Fruit fly (Drosophila melanogaster) whole organism, prepupa: ENCODE data around the gene CG44954.

Source experiments
- Blimp-1 ChIP-seq: fragments of 200-800 bp; sonication (Bioruptor generic); optimal IDR thresholded peaks from 3 replicates; lab custom pipeline; 2017; ENCODE audit warnings: missing biosample characterization, missing genetic modification characterization, mild to moderate bottlenecking, moderate library complexity, missing genetic modification reagents
- CG10669 ChIP-seq: fragments of 200-800 bp; sonication (Bioruptor generic); optimal IDR thresholded peaks from 3 replicates; lab custom pipeline; 2018; ENCODE audit warnings: missing biosample characterization, mild to moderate bottlenecking, missing genetic modification characterization, moderate library complexity
- CG11294 ChIP-seq: fragments of 200-800 bp; sonication (Bioruptor generic); IDR thresholded peaks from 2 replicates; pipeline ENCODE4 v1.3.6; 2022; ENCODE audit warnings: missing biosample characterization, missing genetic modification characterization
- CG11762 ChIP-seq: fragments of 200-800 bp; sonication (Bioruptor generic); optimal IDR thresholded peaks from 3 replicates; lab custom pipeline; 2016; ENCODE audit warnings: missing biosample characterization, missing genetic modification characterization; ENCODE audit not compliant: insufficient read depth
- CG15336 ChIP-seq: fragments of 200-800 bp; sonication (Bioruptor generic); IDR thresholded peaks from 2 replicates; pipeline ENCODE4 v1.3.6; 2022; ENCODE audit warnings: missing biosample characterization, missing genetic modification characterization
- CG16779 ChIP-seq: fragments of 200-800 bp; sonication (Bioruptor generic); optimal IDR thresholded peaks from 3 replicates; lab custom pipeline; 2017; ENCODE audit warnings: missing biosample characterization, mild to moderate bottlenecking, missing genetic modification characterization
- CG31627 ChIP-seq: fragments of 200-800 bp; sonication (Bioruptor generic); optimal IDR thresholded peaks from 3 replicates; lab custom pipeline; 2016; ENCODE audit warnings: missing biosample characterization, missing genetic modification characterization
- CG32006 ChIP-seq: fragments of 200-800 bp; sonication (Bioruptor generic); optimal IDR thresholded peaks from 3 replicates; lab custom pipeline; 2017; ENCODE audit warnings: missing biosample characterization, mild to moderate bottlenecking, missing genetic modification characterization
- CG34406 ChIP-seq: fragments of 200-800 bp; sonication (Bioruptor generic); optimal IDR thresholded peaks from 3 replicates; lab custom pipeline; 2016; ENCODE audit warnings: missing biosample characterization, missing genetic modification characterization
- CG6163 ChIP-seq: fragments of 200-800 bp; sonication (Bioruptor generic); IDR thresholded peaks from 3 replicates; pipeline ENCODE4 v1.3.6; 2022; ENCODE audit warnings: missing biosample characterization, missing genetic modification characterization
- CG6276 ChIP-seq: fragments of 200-800 bp; sonication (Bioruptor generic); optimal IDR thresholded peaks from 2 replicates; lab custom pipeline; 2017; ENCODE audit warnings: missing biosample characterization, mild to moderate bottlenecking, missing genetic modification characterization
- CG6792 ChIP-seq: fragments of 200-800 bp; sonication (Bioruptor generic); optimal IDR thresholded peaks from 3 replicates; lab custom pipeline; 2016; ENCODE audit warnings: missing biosample characterization, missing genetic modification characterization
- CG6808 ChIP-seq: fragments of 200-800 bp; sonication (Bioruptor generic); optimal IDR thresholded peaks from 3 replicates; lab custom pipeline; 2017; ENCODE audit warnings: missing biosample characterization, missing genetic modification characterization, mild to moderate bottlenecking, moderate library complexity, missing genetic modification reagents
- CG6854 ChIP-seq: fragments of 200-800 bp; sonication (Bioruptor generic); optimal IDR thresholded peaks from 2 replicates; lab custom pipeline; 2017; ENCODE audit warnings: missing biosample characterization, mild to moderate bottlenecking, missing genetic modification characterization
- CG8119 ChIP-seq: fragments of 200-800 bp; sonication (Bioruptor generic); IDR thresholded peaks from 3 replicates; pipeline ENCODE4 v1.3.6; 2022; ENCODE audit warnings: missing biosample characterization, missing genetic modification characterization
- CG8632 ChIP-seq: fragments of 200-800 bp; sonication (Bioruptor generic); optimal IDR thresholded peaks from 3 replicates; lab custom pipeline; 2016; ENCODE audit warnings: missing biosample characterization, missing genetic modification characterization
- Eip75B ChIP-seq: fragments of 200-800 bp; sonication (Bioruptor generic); optimal IDR thresholded peaks from 3 replicates; lab custom pipeline; 2016; ENCODE audit warnings: missing biosample characterization, missing genetic modification characterization
- Gug ChIP-seq: fragments of 200-800 bp; sonication (Bioruptor generic); IDR thresholded peaks from 2 replicates; pipeline ENCODE4 v1.3.6; 2022; ENCODE audit warnings: missing biosample characterization, missing genetic modification characterization
- Hr39 ChIP-seq: fragments of 200-800 bp; sonication (Bioruptor generic); optimal IDR thresholded peaks from 2 replicates; lab custom pipeline; 2016; ENCODE audit warnings: missing biosample characterization, missing genetic modification characterization
- Lpt ChIP-seq: fragments of 200-800 bp; sonication (Bioruptor generic); optimal IDR thresholded peaks from 3 replicates; lab custom pipeline; 2016; ENCODE audit warnings: missing biosample characterization, missing genetic modification characterization
- Met ChIP-seq: fragments of 200-800 bp; sonication (Bioruptor generic); optimal IDR thresholded peaks from 3 replicates; lab custom pipeline; 2016; ENCODE audit warnings: missing biosample characterization, missing genetic modification characterization
- OdsH ChIP-seq: fragments of 200-800 bp; sonication (Bioruptor generic); optimal IDR thresholded peaks from 3 replicates; lab custom pipeline; 2016; ENCODE audit warnings: missing biosample characterization, missing genetic modification characterization
- Smox ChIP-seq: fragments of 200-800 bp; sonication (Bioruptor generic); optimal IDR thresholded peaks from 3 replicates; lab custom pipeline; 2016; ENCODE audit warnings: missing biosample characterization, missing genetic modification characterization
- Sox102F ChIP-seq: fragments of 200-800 bp; sonication (Bioruptor generic); optimal IDR thresholded peaks from 2 replicates; lab custom pipeline; 2016; ENCODE audit warnings: missing biosample characterization, mild to moderate bottlenecking, missing genetic modification characterization
- Sox14 ChIP-seq: fragments of 200-800 bp; sonication (Bioruptor generic); optimal IDR thresholded peaks from 3 replicates; lab custom pipeline; 2016; ENCODE audit warnings: missing biosample characterization, missing genetic modification characterization
- achi ChIP-seq: fragments of 200-800 bp; sonication (Bioruptor generic); optimal IDR thresholded peaks from 3 replicates; lab custom pipeline; 2016; ENCODE audit warnings: missing biosample characterization, missing genetic modification characterization
- acj6 ChIP-seq: fragments of 200-800 bp; sonication (Bioruptor generic); optimal IDR thresholded peaks from 3 replicates; lab custom pipeline; 2016; ENCODE audit warnings: missing biosample characterization, missing genetic modification characterization
- cyc ChIP-seq: fragments of 200-800 bp; sonication (Bioruptor generic); optimal IDR thresholded peaks from 3 replicates; lab custom pipeline; 2016; ENCODE audit warnings: missing biosample characterization, missing genetic modification characterization
- dac ChIP-seq: fragments of 200-800 bp; sonication (Bioruptor generic); optimal IDR thresholded peaks from 2 replicates; lab custom pipeline; 2017; ENCODE audit warnings: missing biosample characterization, mild to moderate bottlenecking, missing genetic modification characterization
- eg ChIP-seq: fragments of 200-800 bp; sonication (Bioruptor generic); IDR thresholded peaks from 3 replicates; pipeline ENCODE4 v1.3.6; 2022; ENCODE audit warnings: missing biosample characterization, missing genetic modification characterization
- esn ChIP-seq: fragments of 200-800 bp; sonication (Bioruptor generic); optimal IDR thresholded peaks from 2 replicates; lab custom pipeline; 2016; ENCODE audit warnings: missing biosample characterization, mild to moderate bottlenecking, missing genetic modification characterization, moderate library complexity
- fd59A ChIP-seq: fragments of 200-800 bp; sonication (Bioruptor generic); optimal IDR thresholded peaks from 2 replicates; lab custom pipeline; 2017; ENCODE audit warnings: missing biosample characterization, mild to moderate bottlenecking, missing genetic modification characterization, missing genetic modification reagents
- fd85E ChIP-seq: fragments of 200-800 bp; sonication (Bioruptor generic); optimal IDR thresholded peaks from 3 replicates; lab custom pipeline; 2016; ENCODE audit warnings: missing biosample characterization, missing genetic modification characterization
- lz ChIP-seq: fragments of 200-800 bp; sonication (Bioruptor generic); optimal IDR thresholded peaks from 3 replicates; lab custom pipeline; 2016; ENCODE audit warnings: missing biosample characterization, missing genetic modification characterization
- salr ChIP-seq, 2 experiments: fragments of 200-800 bp; sonication (Bioruptor generic); optimal IDR thresholded peaks; 3 replicates each; lab custom pipeline; 2016 to 2018; ENCODE audit warnings: missing biosample characterization in 2 of 2, missing genetic modification characterization in 2 of 2, mild to moderate bottlenecking in 1 of 2
- ss ChIP-seq, 2 experiments: fragments of 200-800 bp; sonication (Bioruptor generic); optimal IDR thresholded peaks; 2 replicates in 1 of 2; 3 replicates in 1 of 2; lab custom pipeline; 2017 to 2018; ENCODE audit warnings: mild to moderate bottlenecking in 2 of 2, missing biosample characterization in 2 of 2, missing genetic modification characterization in 2 of 2, moderate library complexity in 1 of 2
- svp ChIP-seq: fragments of 200-800 bp; sonication (Bioruptor generic); peaks from one replicate; lab custom pipeline; 2016; ENCODE audit warnings: missing biosample characterization, missing genetic modification characterization
- topi ChIP-seq: fragments of 200-800 bp; sonication (Bioruptor generic); optimal IDR thresholded peaks from 3 replicates; lab custom pipeline; 2016; ENCODE audit warnings: missing biosample characterization, missing genetic modification characterization
- vri ChIP-seq: fragments of 200-800 bp; sonication (Bioruptor generic); optimal IDR thresholded peaks from 3 replicates; lab custom pipeline; 2016; ENCODE audit warnings: missing biosample characterization, mild to moderate bottlenecking, missing genetic modification characterization

CG44954 gene

DNA sequence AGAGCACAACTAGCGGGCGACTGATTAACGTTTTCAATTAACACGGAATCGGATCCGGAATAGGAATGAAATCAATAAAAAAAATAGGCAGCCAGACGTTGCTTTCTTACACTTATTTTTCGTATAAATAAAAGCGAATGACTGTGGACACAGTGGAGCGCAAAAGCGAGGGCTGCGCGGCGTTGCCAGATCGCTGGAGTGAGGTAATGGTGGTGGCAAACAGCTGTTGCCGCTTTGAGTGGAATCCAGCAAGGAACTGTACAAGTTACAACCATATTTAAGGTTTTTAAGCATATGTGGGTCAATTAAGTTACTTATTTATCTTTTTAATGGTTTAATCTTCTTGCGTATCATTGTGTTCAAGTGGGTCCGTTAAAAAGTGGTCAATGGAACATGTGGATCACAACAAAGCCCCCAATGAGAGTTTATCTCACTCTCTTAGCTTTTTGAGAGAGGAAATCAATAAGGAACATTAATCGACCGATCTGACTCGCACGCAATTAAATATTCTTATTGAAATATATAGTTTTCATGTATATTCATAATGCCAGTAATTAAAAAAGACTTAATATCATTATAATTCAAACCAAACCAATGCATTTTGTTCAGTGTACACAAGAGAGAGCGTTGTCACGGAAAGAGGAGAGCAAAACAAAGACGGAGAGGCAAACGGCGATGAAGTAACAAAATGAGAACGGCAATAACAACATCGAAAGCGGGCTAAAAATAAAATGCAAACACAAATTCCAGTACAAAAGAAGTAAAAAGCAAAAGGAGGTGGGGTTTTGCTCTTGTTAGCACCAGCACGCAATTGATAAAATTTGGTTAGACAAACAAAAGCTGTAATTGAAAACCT lies 21.3 kb downstream of the CG44954 start (continued):
- TF ChIP-seq lz (GFP tag; lab: Kevin White, UChicago) (peak; percentile 93), acj6 (GFP tag; lab: Kevin White, UChicago) (peak; percentile 92), CG10669 (peak; percentile 84), CG6276 (peak; percentile 86), OdsH (peak; percentile 91), CG6163 (peak; percentile 98), CG6854 (GFP tag; lab: Kevin White, UChicago) (peak; percentile 24), eg (GFP tag; lab: Robert Waterston, UW) (peak; percentile 98), CG8632 (GFP tag; lab: Kevin White, UChicago) (peak; percentile 92), CG32006 (GFP tag; lab: Kevin White, UChicago) (peak; percentile 90), CG6792 (GFP tag; lab: Kevin White, UChicago) (peak; percentile 94), cyc (GFP tag; lab: Kevin White, UChicago) (peak; percentile 88), ss (GFP tag; optimal IDR thresholded peaks at IDR 0.05; lab: Kevin White, UChicago) (peak; percentile 57 to 80), Sox14 (GFP tag; lab: Kevin White, UChicago) (peak; percentile 93), Smox (GFP tag; lab: Kevin White, UChicago) (peak; percentile 93), Lpt (peak; percentile 79), topi (peak; percentile 94), Gug (peak; percentile 91), Sox102F (GFP tag; lab: Kevin White, UChicago) (peak; percentile 96), CG34406 (peak; percentile 93), CG16779 (tag; lab: Kevin White, UChicago) (peak; percentile 87), CG6808 (GFP tag; lab: Kevin White, UChicago) (peak; percentile 63), dac (peak; percentile 66), achi (GFP tag; lab: Kevin White, UChicago) (peak; percentile 90), CG15336 (peak; percentile 97), CG11294 (peak; percentile 91)

DNA sequence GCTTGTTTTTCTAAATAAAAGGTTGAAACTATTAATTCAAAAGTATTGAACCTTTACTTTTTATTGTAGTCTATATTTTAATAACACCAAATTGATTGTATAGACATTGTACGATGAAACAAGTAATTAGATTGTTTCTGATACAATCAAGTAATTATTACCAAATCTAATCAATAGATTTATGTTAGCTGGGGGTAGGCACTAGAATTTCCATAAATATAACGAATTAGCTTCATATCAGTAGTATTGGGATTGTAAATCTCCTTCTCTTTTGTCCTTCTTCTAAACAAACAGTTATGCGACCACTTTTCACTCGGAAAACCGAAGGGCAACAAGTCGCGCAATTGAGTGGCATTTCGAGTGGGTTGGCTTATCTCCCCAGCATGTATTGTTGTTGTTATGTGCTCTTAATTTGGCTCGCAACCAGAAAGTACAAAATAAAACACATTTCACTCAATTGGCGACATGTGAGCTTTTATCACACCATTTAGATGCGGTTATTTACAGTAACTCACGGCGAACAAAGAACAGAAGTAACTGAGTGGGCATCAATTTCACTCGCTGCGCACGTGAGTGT lies 22.2 kb downstream of the CG44954 start:
- TF ChIP-seq esn (GFP tag; lab: Kevin White, UChicago) (no peak), Met (no peak), fd59A (no peak), Sox102F (GFP tag; lab: Kevin White, UChicago) (no peak), fd85E (GFP tag; lab: Kevin White, UChicago) (no peak), ss (GFP tag; optimal IDR thresholded peaks at IDR 0.05; lab: Kevin White, UChicago) (no peak), Hr39 (GFP tag; lab: Kevin White, UChicago) (no peak), CG6163 (no peak), CG8632 (GFP tag; lab: Kevin White, UChicago) (no peak), acj6 (GFP tag; lab: Kevin White, UChicago) (no peak), CG31627 (GFP tag; lab: Kevin White, UChicago) (no peak), Eip75B (GFP tag; lab: Kevin White, UChicago) (no peak), CG16779 (tag; lab: Kevin White, UChicago) (no peak), salr (GFP tag; optimal IDR thresholded peaks at IDR 0.05; lab: Kevin White, UChicago) (no peak), CG11762 (no peak), CG8119 (GFP tag; lab: Robert Waterston, UW) (no peak), Blimp-1 (GFP tag; lab: Kevin White, UChicago) (no peak), achi (GFP tag; lab: Kevin White, UChicago) (no peak), vri (GFP tag; lab: Kevin White, UChicago) (no peak), svp (GFP tag; lab: Kevin White, UChicago) (no peak)
- TF ChIP-seq, all 60 proteins: peak for 0
